Worm (Caenorhabditis elegans): Measurements from ENCODE around the gene B0250.8.
A peak's percentile ranks its signal among the peaks of the same experiment; 100 is the strongest.

B0250.8 gene

DNA sequence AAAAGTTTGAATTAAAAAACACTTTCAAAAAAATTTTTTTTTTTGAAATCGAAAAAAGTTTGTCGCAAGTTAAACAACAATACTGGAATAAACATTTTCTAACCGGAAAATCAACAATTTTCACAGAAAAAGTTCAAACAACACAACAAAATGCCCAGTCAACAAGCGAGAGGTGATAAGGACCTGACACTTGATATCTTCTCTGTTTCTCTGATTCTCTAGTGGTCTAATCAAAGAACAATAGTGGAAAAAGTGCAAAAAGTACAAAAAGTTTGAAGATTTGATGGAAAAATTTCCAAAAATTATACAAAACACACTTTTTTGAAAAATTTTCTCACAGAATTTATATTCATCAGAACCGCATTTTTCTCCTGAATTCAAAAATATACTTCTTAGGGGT is 46.9 kb downstream of the B0250.8 start:
- TF ChIP-seq mdl-1 (tag; optimal IDR thresholded peaks at IDR 0.05) = no peak
- TF ChIP-seq nhr-71 (tag; optimal IDR thresholded peaks at IDR 0.05) = peak; percentile 11
- TF ChIP-seq blmp-1 (tag; optimal IDR thresholded peaks at IDR 0.05) = peak; percentile 26
- TF ChIP-seq elt-3 (tag; optimal IDR thresholded peaks at IDR 0.05) = peak in 1 of 6 experiments; percentile 4
- peak; percentile 54 for TF ChIP-seq elt-2 (tag; optimal IDR thresholded peaks at IDR 0.05)
- no peak for TF ChIP-seq nhr-11 (tag; optimal IDR thresholded peaks at IDR 0.05)
- 0 out of 2 replicates have a peak, but pooled peaks have one; percentile 3 for TF ChIP-seq nhr-19 (GFP tag; conservative IDR thresholded peaks at IDR 0.05)
- TF ChIP-seq lin-14 (GFP tag; optimal IDR thresholded peaks at IDR 0.05) = peak; percentile 11
- TF ChIP-seq hlh-17 (GFP tag; optimal IDR thresholded peaks at IDR 0.05; ENCODE audit: borderline replicate concordance) = no peak

ce11 chrV:20422738-20423137 is 47.5 kb downstream of the B0250.8 start:
- TF ChIP-seq blmp-1 (tag; optimal IDR thresholded peaks at IDR 0.05) = peak; percentile 75
- peak; percentile 8 for TF ChIP-seq nhr-71 (tag; optimal IDR thresholded peaks at IDR 0.05)
- TF ChIP-seq C16A3.4 (tag; optimal IDR thresholded peaks at IDR 0.05) = peak; percentile 23
- TF ChIP-seq nhr-20 (tag; optimal IDR thresholded peaks at IDR 0.05) = peak; percentile 2
- no peak for TF ChIP-seq unc-98 (GFP tag; IDR thresholded peaks at IDR 0.05)
- no peak for TF ChIP-seq tbx-2 (tag; optimal IDR thresholded peaks at IDR 0.05)
- TF ChIP-seq nhr-85 (tag) = peak; percentile 89
- no peak for TF ChIP-seq xbp-1 (tag; optimal IDR thresholded peaks at IDR 0.05)
- TF ChIP-seq hlh-4 (tag; optimal IDR thresholded peaks at IDR 0.05) = no peak
- peak in 1 of 3 experiments; percentile 4 for TF ChIP-seq ceh-82 (tag; optimal IDR thresholded peaks at IDR 0.05)
- TF ChIP-seq dpl-1 (GFP tag; optimal IDR thresholded peaks at IDR 0.05) = peak in 2 of 3 experiments; percentile 5 to 35
- peak in 1 of 2 experiments; percentile 5 for TF ChIP-seq efl-1 (optimal IDR thresholded peaks at IDR 0.05)
- TF ChIP-seq efl-1 (GFP tag; optimal IDR thresholded peaks at IDR 0.05 in 1 of 2) = peak in 1 of 2 experiments; percentile 21
- TF ChIP-seq snu-23 (GFP tag; optimal IDR thresholded peaks at IDR 0.05) = peak; percentile 19
- peak; percentile 66 for TF ChIP-seq lin-14 (GFP tag; optimal IDR thresholded peaks at IDR 0.05)
- peak; percentile 65 for TF ChIP-seq grh-1 (GFP tag; IDR thresholded peaks at IDR 0.05)
